Fruit fly (Drosophila melanogaster) whole organism, embryonic: ENCODE data around the gene mdlc.

Experiments used
- Bgb ChIP-seq: fragments of 200-800 bp; sonication (Bioruptor generic); IDR thresholded peaks from 2 replicates; pipeline ENCODE4 v1.3.6; 2022; ENCODE audit warnings: missing biosample characterization, missing genetic modification characterization; ENCODE audit not compliant: partially characterized antibody
- CG10565 ChIP-seq: fragments of 200-800 bp; sonication (Bioruptor generic); optimal IDR thresholded peaks from 3 replicates; lab custom pipeline; 2016; ENCODE audit warnings: missing biosample characterization, mild to moderate bottlenecking, missing genetic modification characterization
- CG10979 ChIP-seq: fragments of 200-800 bp; sonication (Bioruptor generic); optimal IDR thresholded peaks from 2 replicates; lab custom pipeline; 2018; ENCODE audit warnings: missing biosample characterization, mild to moderate bottlenecking, missing genetic modification characterization, moderate library complexity
- CG12236 ChIP-seq: fragments of 200-800 bp; sonication (Bioruptor generic); optimal IDR thresholded peaks from 2 replicates; lab custom pipeline; 2016; ENCODE audit warnings: missing biosample characterization, missing genetic modification characterization
- CG13624 ChIP-seq: fragments of 200-800 bp; sonication (Bioruptor generic); optimal IDR thresholded peaks from 2 replicates; lab custom pipeline; 2016; ENCODE audit warnings: missing biosample characterization, missing genetic modification characterization
- CG17359 ChIP-seq: fragments of 200-800 bp; sonication (Bioruptor generic); optimal IDR thresholded peaks from 3 replicates; lab custom pipeline; 2018; ENCODE audit warnings: missing biosample characterization, mild to moderate bottlenecking, missing genetic modification characterization, moderate library complexity
- CG18599 ChIP-seq: fragments of 200-800 bp; sonication (Bioruptor generic); optimal IDR thresholded peaks from 3 replicates; lab custom pipeline; 2017; ENCODE audit warnings: missing biosample characterization, missing genetic modification characterization, mild to moderate bottlenecking, moderate library complexity, missing genetic modification reagents
- CG2875 ChIP-seq: fragments of 200-800 bp; sonication (Bioruptor generic); optimal IDR thresholded peaks from 2 replicates; lab custom pipeline; 2017; ENCODE audit warnings: missing biosample characterization, mild to moderate bottlenecking, missing genetic modification characterization, missing genetic modification reagents
- CG32767 ChIP-seq: fragments of 200-800 bp; sonication (Bioruptor generic); IDR thresholded peaks from 2 replicates; pipeline ENCODE4 v1.3.6; 2022; ENCODE audit warnings: missing biosample characterization, missing genetic modification characterization
- CG34422 ChIP-seq: fragments of 200-800 bp; sonication (Bioruptor generic); IDR thresholded peaks from 3 replicates; pipeline ENCODE4 v1.3.6; 2022; ENCODE audit warnings: missing biosample characterization, missing genetic modification characterization
- CG4404 ChIP-seq: fragments of 200-800 bp; sonication (Bioruptor generic); IDR thresholded peaks from 2 replicates; pipeline ENCODE4 v1.3.6; 2022; ENCODE audit warnings: missing biosample characterization, missing genetic modification characterization
- CG4707 ChIP-seq: fragments of 200-800 bp; sonication (Bioruptor generic); optimal IDR thresholded peaks from 2 replicates; lab custom pipeline; 2018; ENCODE audit warnings: missing biosample characterization, mild to moderate bottlenecking, missing genetic modification characterization, moderate library complexity
- CG5180 ChIP-seq: fragments of 200-800 bp; sonication (Bioruptor generic); optimal IDR thresholded peaks from 3 replicates; lab custom pipeline; 2017; ENCODE audit warnings: missing biosample characterization, missing genetic modification characterization, mild to moderate bottlenecking, moderate library complexity, missing genetic modification reagents
- CG6272 ChIP-seq: fragments of 200-800 bp; sonication (Bioruptor generic); IDR thresholded peaks from 2 replicates; pipeline ENCODE4 v1.3.6; 2022; ENCODE audit warnings: missing biosample characterization, missing genetic modification characterization
- Dll ChIP-seq: fragments of 200-800 bp; sonication (Bioruptor generic); IDR thresholded peaks from 4 replicates; pipeline ENCODE4 v1.3.6; 2022; ENCODE audit warnings: missing biosample characterization, missing genetic modification characterization; ENCODE audit not compliant: partially characterized antibody
- Eip74EF ChIP-seq, 2 experiments: fragments of 200-800 bp in 1 of 2; fragments of >200 bp in 1 of 2; sonication (Bioruptor generic) in 1 of 2; optimal IDR thresholded peaks; 2 replicates each; lab custom pipeline; 2017 to 2019; ENCODE audit warnings: missing biosample characterization in 2 of 2, missing genetic modification characterization in 2 of 2, mild to moderate bottlenecking in 1 of 2, moderate library complexity in 1 of 2
- Ets65A ChIP-seq: fragments of 200-800 bp; sonication (Bioruptor generic); peaks from one replicate; lab custom pipeline; 2016; ENCODE audit warnings: missing biosample characterization, missing genetic modification characterization
- HHEX ChIP-seq: fragments of 200-800 bp; sonication (Bioruptor generic); optimal IDR thresholded peaks from 3 replicates; lab custom pipeline; 2017; ENCODE audit warnings: missing biosample characterization, mild to moderate bottlenecking, missing genetic modification characterization, missing genetic modification reagents
- Hand ChIP-seq: fragments of 200-800 bp; sonication (Bioruptor generic); optimal IDR thresholded peaks from 2 replicates; lab custom pipeline; 2017; ENCODE audit warnings: mild to moderate bottlenecking, missing biosample characterization, missing genetic modification reagents, missing genetic modification characterization
- Hr39 ChIP-seq: fragments of >200 bp; optimal IDR thresholded peaks from 2 replicates; lab custom pipeline; 2017
- MBD-R2 ChIP-seq: fragments of 200-800 bp; sonication (Bioruptor generic); IDR thresholded peaks from 2 replicates; pipeline ENCODE4 v1.3.6; 2022; ENCODE audit warnings: missing biosample characterization, missing genetic modification characterization
- MTF-1 ChIP-seq: fragments of 200-800 bp; sonication (Bioruptor generic); optimal IDR thresholded peaks from 2 replicates; lab custom pipeline; 2018; ENCODE audit warnings: missing biosample characterization, mild to moderate bottlenecking, missing genetic modification characterization, borderline replicate concordance
- Mad ChIP-seq: fragments of 200-800 bp; sonication (Bioruptor generic); optimal IDR thresholded peaks from 2 replicates; lab custom pipeline; 2016; ENCODE audit warnings: missing biosample characterization, missing genetic modification characterization
- Max ChIP-seq: fragments of 200-800 bp; sonication (Bioruptor generic); optimal IDR thresholded peaks from 2 replicates; lab custom pipeline; 2016; ENCODE audit warnings: missing biosample characterization, mild to moderate bottlenecking, missing genetic modification characterization
- Opbp ChIP-seq: fragments of 200-800 bp; sonication (Bioruptor generic); IDR thresholded peaks from 3 replicates; pipeline ENCODE4 v1.3.6; 2022; ENCODE audit warnings: missing biosample characterization, missing genetic modification characterization; ENCODE audit not compliant: partially characterized antibody
- Rfx ChIP-seq: fragments of 200-800 bp; sonication (Bioruptor generic); IDR thresholded peaks from 2 replicates; pipeline ENCODE4 v1.3.6; 2022; ENCODE audit warnings: missing biosample characterization, missing genetic modification characterization
- Scr ChIP-seq: fragments of 200-800 bp; sonication (Bioruptor generic); IDR thresholded peaks from 2 replicates; pipeline ENCODE4 v1.3.6; 2022; ENCODE audit warnings: missing biosample characterization, missing genetic modification characterization; ENCODE audit not compliant: partially characterized antibody
- Six4 ChIP-seq: fragments of 200-800 bp; sonication (Bioruptor generic); optimal IDR thresholded peaks from 2 replicates; lab custom pipeline; 2016; ENCODE audit warnings: missing biosample characterization, missing genetic modification characterization
- Stat92E ChIP-seq, 3 experiments: fragments of >200 bp in 2 of 3; fragments of 200-800 bp in 1 of 3; sonication (Bioruptor generic) in 1 of 3; optimal IDR thresholded peaks; 2 replicates each; lab custom pipeline; 2017 to 2019; ENCODE audit warnings: missing biosample characterization in 3 of 3, missing genetic modification characterization in 3 of 3, mild to moderate bottlenecking in 1 of 3, moderate library complexity in 1 of 3
- abd-A ChIP-seq: fragments of 200-800 bp; sonication (Bioruptor generic); optimal IDR thresholded peaks from 3 replicates; lab custom pipeline; 2019; ENCODE audit warnings: missing biosample characterization, mild to moderate bottlenecking, missing genetic modification characterization, moderate library complexity
- cas ChIP-seq: fragments of 200-800 bp; sonication (Bioruptor generic); IDR thresholded peaks from 2 replicates; pipeline ENCODE4 v1.3.6; 2022; ENCODE audit warnings: missing biosample characterization, missing genetic modification characterization
- da ChIP-seq: fragments of 200-800 bp; sonication (Bioruptor generic); optimal IDR thresholded peaks from 2 replicates; lab custom pipeline; 2016; ENCODE audit warnings: missing biosample characterization, missing genetic modification characterization
- dysf ChIP-seq: fragments of 200-800 bp; sonication (Bioruptor generic); IDR thresholded peaks from 3 replicates; pipeline ENCODE4 v1.3.6; 2022; ENCODE audit warnings: missing biosample characterization, missing genetic modification characterization
- ems ChIP-seq: fragments of 200-800 bp; sonication (Bioruptor generic); optimal IDR thresholded peaks from 3 replicates; lab custom pipeline; 2016; ENCODE audit warnings: missing biosample characterization, missing genetic modification characterization
- fd96Cb ChIP-seq: fragments of 200-800 bp; sonication (Bioruptor generic); optimal IDR thresholded peaks from 2 replicates; lab custom pipeline; 2018; ENCODE audit warnings: missing biosample characterization, mild to moderate bottlenecking, missing genetic modification characterization, moderate library complexity
- grn ChIP-seq: fragments of 200-800 bp; sonication (Bioruptor generic); optimal IDR thresholded peaks from 3 replicates; lab custom pipeline; 2017; ENCODE audit warnings: missing biosample characterization, missing genetic modification characterization
- gro ChIP-seq: fragments of 200-800 bp; sonication (Bioruptor generic); optimal IDR thresholded peaks from 2 replicates; lab custom pipeline; 2016; ENCODE audit warnings: missing biosample characterization, missing genetic modification characterization
- ind ChIP-seq: fragments of 200-800 bp; sonication (Bioruptor generic); optimal IDR thresholded peaks from 3 replicates; lab custom pipeline; 2016; ENCODE audit warnings: missing biosample characterization, missing genetic modification characterization
- klu ChIP-seq: fragments of 200-800 bp; sonication (Bioruptor generic); IDR thresholded peaks from 2 replicates; pipeline ENCODE4 v1.3.6; 2022; ENCODE audit warnings: missing biosample characterization, missing genetic modification characterization
- mirr ChIP-seq: fragments of 200-800 bp; sonication (Bioruptor generic); optimal IDR thresholded peaks from 3 replicates; lab custom pipeline; 2018; ENCODE audit warnings: missing biosample characterization, mild to moderate bottlenecking, missing genetic modification characterization
- pita ChIP-seq: fragments of 200-800 bp; sonication (Bioruptor generic); optimal IDR thresholded peaks from 2 replicates; lab custom pipeline; 2017; ENCODE audit warnings: missing biosample characterization, mild to moderate bottlenecking, missing genetic modification characterization
- psq ChIP-seq: fragments of 200-800 bp; sonication (Bioruptor generic); optimal IDR thresholded peaks from 2 replicates; lab custom pipeline; 2017; ENCODE audit warnings: missing biosample characterization, missing genetic modification characterization
- sens ChIP-seq: fragments of 200-800 bp; sonication (Bioruptor generic); peaks from one replicate; lab custom pipeline; 2016; ENCODE audit warnings: missing biosample characterization, missing genetic modification characterization
- sens-2 ChIP-seq: fragments of 200-800 bp; sonication (Bioruptor generic); IDR thresholded peaks from 2 replicates; pipeline ENCODE4 v1.3.6; 2022; ENCODE audit warnings: missing biosample characterization, missing genetic modification characterization
- slp2 ChIP-seq: fragments of 200-800 bp; sonication (Bioruptor generic); optimal IDR thresholded peaks from 2 replicates; lab custom pipeline; 2016; ENCODE audit warnings: missing biosample characterization, missing genetic modification characterization
- sob ChIP-seq: fragments of 200-800 bp; sonication (Bioruptor generic); IDR thresholded peaks from 2 replicates; pipeline ENCODE4 v1.3.6; 2022; ENCODE audit warnings: missing biosample characterization, missing genetic modification characterization
- trh ChIP-seq: fragments of 200-800 bp; sonication (Bioruptor generic); optimal IDR thresholded peaks from 2 replicates; lab custom pipeline; 2016; ENCODE audit warnings: missing biosample characterization, missing genetic modification characterization
- twi ChIP-seq: fragments of 200-800 bp; optimal IDR thresholded peaks from 2 replicates; lab custom pipeline; 2019; ENCODE audit warnings: missing biosample characterization, mild to moderate bottlenecking, missing genetic modification characterization, moderate library complexity
- tx ChIP-seq: fragments of 200-800 bp; sonication (Bioruptor generic); optimal IDR thresholded peaks from 2 replicates; lab custom pipeline; 2016; ENCODE audit warnings: missing biosample characterization, missing genetic modification characterization

Gene mdlc

DNA sequence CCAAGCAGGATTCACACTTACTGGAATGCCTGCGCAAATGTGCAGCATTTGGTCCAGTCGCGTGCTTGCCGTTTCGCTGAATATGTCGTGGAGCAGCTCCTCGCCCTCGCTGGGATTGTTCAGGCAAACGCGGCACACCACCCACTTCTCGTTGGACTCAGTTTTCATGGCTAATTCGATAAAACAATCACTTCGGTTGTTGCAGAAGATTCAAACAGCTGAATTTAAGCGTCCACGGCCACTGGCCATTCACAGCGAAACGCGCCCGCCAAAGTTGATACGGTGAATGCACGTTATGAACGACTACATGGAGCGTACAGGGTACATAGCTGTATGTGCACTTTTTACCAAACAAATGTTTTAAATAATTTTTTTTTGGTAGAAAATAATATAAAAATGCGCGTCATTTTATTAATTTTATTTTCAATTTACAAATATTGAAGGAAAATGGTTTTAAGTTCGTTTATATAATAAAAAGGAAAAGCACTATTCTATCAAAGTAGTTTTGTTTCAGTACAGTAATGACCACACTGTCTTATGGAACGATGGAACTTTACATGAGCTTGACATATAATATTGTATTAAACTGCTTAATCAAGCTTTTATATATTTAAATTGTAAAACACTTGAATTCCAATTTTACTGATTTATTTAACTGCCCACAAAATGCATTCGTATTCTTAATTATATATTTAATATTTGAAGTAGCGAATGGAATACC, 26.3 kb upstream of the mdlc start, which contains the start of gene trem (continued):
- no peak; the same call in 1 of the 2 replicates for TF ChIP-seq Bgb (GFP tag; lab: Robert Waterston, UW)
- TF ChIP-seq Dll (GFP tag; lab: Robert Waterston, UW): 0 out of 4 replicates have a peak, but pooled peaks have one; percentile 2
- TF ChIP-seq CG34422 (GFP tag; lab: Robert Waterston, UW): peak; percentile 51; the same call in 2 of the 3 replicates
- TF ChIP-seq CG17359 (tag; lab: Kevin White, UChicago): peak; percentile 52
- TF ChIP-seq da (GFP tag; lab: Kevin White, UChicago): no peak
- no peak for TF ChIP-seq cas (GFP tag; lab: Robert Waterston, UW)
- TF ChIP-seq slp2 (GFP tag; lab: Kevin White, UChicago): peak; percentile 27
- peak; percentile 17; the same call in 1 of the 2 replicates for TF ChIP-seq Scr (GFP tag; lab: Robert Waterston, UW)
- peak; percentile 61 for TF ChIP-seq psq (GFP tag; lab: Kevin White, UChicago)
- no peak for TF ChIP-seq grn (GFP tag; lab: Kevin White, UChicago)
- no peak for TF ChIP-seq abd-A
- TF ChIP-seq Six4 (GFP tag; lab: Kevin White, UChicago): peak; percentile 40
- TF ChIP-seq Stat92E (GFP tag; optimal IDR thresholded peaks at IDR 0.05; lab: Kevin White, UChicago): no peak
- no peak for TF ChIP-seq CG32767
- TF ChIP-seq dysf (GFP tag; lab: Robert Waterston, UW): peak; percentile 78
- peak; percentile 67 for TF ChIP-seq twi
- TF ChIP-seq CG6272 (GFP tag; lab: Robert Waterston, UW): peak; percentile 75
- TF ChIP-seq Opbp (GFP tag; lab: Robert Waterston, UW): no peak
- no peak for TF ChIP-seq CG4707
- TF ChIP-seq MTF-1 (GFP tag; lab: Kevin White, UChicago): no peak
- TF ChIP-seq Hr39 (lab: Kevin White, UChicago): no peak
- TF ChIP-seq pita (GFP tag; lab: Kevin White, UChicago): no peak
- no peak for TF ChIP-seq Eip74EF (GFP tag; optimal IDR thresholded peaks at IDR 0.05; lab: Kevin White, UChicago)
- peak; percentile 63 for TF ChIP-seq CG10979 (tag; lab: Kevin White, UChicago)
- TF ChIP-seq Mad (GFP tag; lab: Kevin White, UChicago): peak; percentile 3
- peak; percentile 79 for TF ChIP-seq ind (GFP tag; lab: Kevin White, UChicago)
- TF ChIP-seq klu (GFP tag; lab: Robert Waterston, UW): peak; percentile 75
- peak; percentile 76 for TF ChIP-seq Rfx (GFP tag; lab: Robert Waterston, UW)
- peak; percentile 96 for TF ChIP-seq Ets65A
- no peak for TF ChIP-seq ems (GFP tag; lab: Kevin White, UChicago)
- TF ChIP-seq CG12236 (GFP tag; lab: Kevin White, UChicago): no peak
- no peak for TF ChIP-seq Hand (GFP tag; lab: Kevin White, UChicago)
- TF ChIP-seq CG13624 (GFP tag; lab: Kevin White, UChicago): peak; percentile 42
- TF ChIP-seq sob (GFP tag; lab: Robert Waterston, UW): peak; percentile 46; the same call in 1 of the 2 replicates
- no peak for TF ChIP-seq CG10565 (GFP tag; lab: Kevin White, UChicago)
- TF ChIP-seq gro (GFP tag; lab: Kevin White, UChicago): no peak
- peak; percentile 91 for TF ChIP-seq MBD-R2
- TF ChIP-seq fd96Cb (tag; lab: Kevin White, UChicago): peak; percentile 59
- peak; percentile 85 for TF ChIP-seq CG4404 (GFP tag; lab: Robert Waterston, UW)
- no peak for TF ChIP-seq sens-2 (GFP tag; lab: Robert Waterston, UW)
- peak; percentile 26 for TF ChIP-seq trh (GFP tag; lab: Kevin White, UChicago)
- peak; percentile 58 for TF ChIP-seq Max
- peak; percentile 69 for TF ChIP-seq HHEX (GFP tag; lab: Kevin White, UChicago)
- peak; percentile 82 for TF ChIP-seq sens (GFP tag; lab: Kevin White, UChicago)
- TF ChIP-seq CG18599 (GFP tag; lab: Kevin White, UChicago): no peak
- no peak for TF ChIP-seq mirr
- no peak for TF ChIP-seq tx (GFP tag; lab: Kevin White, UChicago)
- TF ChIP-seq CG2875 (GFP tag; lab: Kevin White, UChicago): no peak
- no peak for TF ChIP-seq CG5180
